Fruit fly (Drosophila melanogaster) whole organism, prepupa: ENCODE results near the gene CG42471.

ENCODE experiments used
- Blimp-1 ChIP-seq: fragments of 200-800 bp; sonication (Bioruptor generic); optimal IDR thresholded peaks from 3 replicates; lab custom pipeline; 2017; ENCODE audit warnings: missing biosample characterization, missing genetic modification characterization, mild to moderate bottlenecking, moderate library complexity, missing genetic modification reagents
- Eip78C ChIP-seq: fragments of 200-800 bp; sonication (Bioruptor generic); peaks from one replicate; lab custom pipeline; 2016; ENCODE audit warnings: missing biosample characterization, missing genetic modification characterization
- OdsH ChIP-seq: fragments of 200-800 bp; sonication (Bioruptor generic); optimal IDR thresholded peaks from 3 replicates; lab custom pipeline; 2016; ENCODE audit warnings: missing biosample characterization, missing genetic modification characterization
- fkh ChIP-seq: fragments of 200-800 bp; sonication (Bioruptor generic); optimal IDR thresholded peaks from 3 replicates; lab custom pipeline; 2017; ENCODE audit warnings: missing biosample characterization, mild to moderate bottlenecking, missing genetic modification characterization, moderate library complexity
- svp ChIP-seq: fragments of 200-800 bp; sonication (Bioruptor generic); peaks from one replicate; lab custom pipeline; 2016; ENCODE audit warnings: missing biosample characterization, missing genetic modification characterization
- vri ChIP-seq: fragments of 200-800 bp; sonication (Bioruptor generic); optimal IDR thresholded peaks from 3 replicates; lab custom pipeline; 2016; ENCODE audit warnings: missing biosample characterization, mild to moderate bottlenecking, missing genetic modification characterization

The CG42471 gene

dm6 chr2L:11735975-11736374 lies 17.8 kb downstream of the CG42471 start:
- TF ChIP-seq vri, result peak; percentile 35
- TF ChIP-seq svp (GFP tag; lab: Kevin White, UChicago), result peak; percentile 51
- TF ChIP-seq Blimp-1 (GFP tag; lab: Kevin White, UChicago), result no peak
- TF ChIP-seq OdsH (GFP tag; lab: Kevin White, UChicago), result no peak
- peak; percentile 56 for TF ChIP-seq Eip78C
- TF ChIP-seq fkh, result peak; percentile 73
